Fruit fly (Drosophila melanogaster): Measurements from ENCODE around the gene red.

The red gene

DNA sequence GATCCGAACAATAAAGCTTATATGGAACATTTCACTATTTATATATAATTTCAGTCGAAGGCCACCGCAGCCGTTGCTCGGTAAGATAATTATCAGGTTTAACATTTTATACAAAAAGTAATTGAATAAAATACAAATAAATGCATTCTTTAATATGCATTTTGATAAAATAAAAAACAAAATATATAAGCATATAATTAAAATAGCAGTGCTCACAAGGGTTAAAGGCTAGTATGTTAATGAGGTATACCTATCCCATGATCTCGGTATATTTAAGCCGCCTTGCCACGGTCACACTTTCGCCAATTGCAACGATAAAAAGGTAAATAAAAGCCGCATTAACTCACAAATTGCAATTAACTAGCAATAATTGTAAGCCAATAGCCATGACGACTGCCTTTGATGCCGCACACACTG is 19.9 kb downstream of the red start, which contains the start of gene Polr2I:
Gene Polr2I, plus strand, starts transcription at position 289 of the 417 bp plus-strand sequence.
- no peak for TF ChIP-seq CG4496 (GFP tag; IDR thresholded peaks at IDR 0.05)
- TF ChIP-seq CG34367 (tag; optimal IDR thresholded peaks at IDR 0.05), result peak; percentile 4
- no peak for TF ChIP-seq CG17806 (tag; optimal IDR thresholded peaks at IDR 0.05)
- TF ChIP-seq CG9948 (tag; optimal IDR thresholded peaks at IDR 0.05), result peak; percentile 41
- TF ChIP-seq Snoo (tag; optimal IDR thresholded peaks at IDR 0.05), result peak; percentile 37
- TF ChIP-seq CG8301 (tag; optimal IDR thresholded peaks at IDR 0.05), result peak; percentile 27
- TF ChIP-seq rn (GFP tag; IDR thresholded peaks at IDR 0.05), result peak; percentile 25; the same call in 1 of the 2 replicates
- peak; percentile 61 for TF ChIP-seq CG8159 (tag; optimal IDR thresholded peaks at IDR 0.05)
- peak; percentile 40 for TF ChIP-seq CG15710 (tag; optimal IDR thresholded peaks at IDR 0.05)
- TF ChIP-seq Ets98B (GFP tag; IDR thresholded peaks at IDR 0.05), result no peak

DNA sequence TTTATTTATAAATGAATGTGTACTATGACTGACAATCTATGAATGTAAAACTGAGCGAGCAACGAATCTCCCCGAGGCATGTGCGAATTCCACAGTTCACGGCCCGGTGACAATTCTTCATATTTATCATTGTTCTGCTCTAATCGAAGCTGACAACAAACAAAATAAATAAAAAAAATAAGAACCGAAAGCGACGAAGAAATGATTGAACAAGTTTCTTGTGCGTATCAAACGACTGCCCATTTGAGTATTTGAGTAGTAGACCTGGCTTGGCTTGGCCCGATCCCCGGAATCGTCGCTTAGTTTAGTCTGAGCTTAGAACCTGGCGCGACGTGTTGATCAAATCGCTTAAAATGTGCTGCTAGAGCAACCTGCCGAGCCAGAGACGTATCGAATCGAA is 21.2 kb downstream of the red start, which contains the start of gene CG31321:
Gene CG31321, plus strand, starts transcription at position 301 of the 400 bp plus-strand sequence.
- TF ChIP-seq fd96Ca (GFP tag; IDR thresholded peaks at IDR 0.05) (no peak), EcR (GFP tag; optimal IDR thresholded peaks at IDR 0.05) (no peak), CG8159 (tag; optimal IDR thresholded peaks at IDR 0.05) (no peak), CG32121 (GFP tag; IDR thresholded peaks at IDR 0.05) (no peak), rn (GFP tag; IDR thresholded peaks at IDR 0.05) (no peak), CG14655 (GFP tag; optimal IDR thresholded peaks at IDR 0.05) (no peak)

DNA sequence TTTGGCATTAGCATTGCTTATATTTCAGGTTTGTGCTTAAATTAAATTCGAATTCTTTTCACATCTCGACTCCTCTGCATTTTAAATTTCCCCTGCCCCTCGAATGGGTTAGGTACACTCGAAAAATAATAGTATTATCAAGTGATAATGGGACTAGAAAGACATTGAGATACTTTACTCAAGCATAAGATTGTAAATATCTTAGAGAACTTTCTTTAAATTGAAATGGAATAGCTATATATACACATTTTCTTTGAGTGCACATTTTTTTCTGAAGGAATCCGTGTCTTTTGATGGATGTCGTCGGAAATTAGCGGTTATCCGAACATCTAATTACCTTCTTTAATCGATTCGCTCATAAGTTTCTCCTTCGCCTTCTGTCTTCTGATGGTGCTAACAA is 22.2 kb downstream of the red start:
- TF ChIP-seq Pif1B (GFP tag; optimal IDR thresholded peaks at IDR 0.05) (no peak), CG8159 (tag; optimal IDR thresholded peaks at IDR 0.05) (no peak), CG9948 (tag; optimal IDR thresholded peaks at IDR 0.05) (no peak), Pif1A (GFP tag; optimal IDR thresholded peaks at IDR 0.05) (no peak), CG34367 (tag; optimal IDR thresholded peaks at IDR 0.05) (no peak), Ets98B (GFP tag; IDR thresholded peaks at IDR 0.05) (no peak), CG12605 (GFP tag; IDR thresholded peaks at IDR 0.05) (no peak), fd96Ca (GFP tag; IDR thresholded peaks at IDR 0.05) (no peak), CG4496 (GFP tag; IDR thresholded peaks at IDR 0.05) (no peak), EcR (GFP tag; optimal IDR thresholded peaks at IDR 0.05) (no peak), CG10348 (GFP tag; IDR thresholded peaks at IDR 0.05) (no peak), CG14655 (GFP tag; optimal IDR thresholded peaks at IDR 0.05) (no peak)

DNA sequence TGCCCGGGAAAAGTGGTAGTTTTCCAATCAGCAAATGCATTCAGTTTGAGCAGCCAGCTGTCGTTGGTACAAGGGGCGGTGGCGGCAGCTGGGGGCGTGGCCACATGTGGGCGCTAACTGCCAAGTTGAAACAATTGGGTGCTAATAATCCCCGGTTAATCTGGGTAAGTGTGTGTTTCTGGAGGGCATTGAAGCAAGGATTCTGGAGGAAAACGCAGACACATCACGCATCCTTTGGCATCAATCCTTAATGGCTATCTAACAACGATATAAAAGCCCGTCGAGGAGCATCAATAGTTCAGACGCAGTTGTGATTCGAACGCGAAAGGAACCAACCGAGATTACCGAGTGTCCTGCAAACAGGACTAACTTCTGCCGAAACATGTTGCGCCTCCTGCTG is 25.7 kb downstream of the red start, which contains the start of gene Crz:
Gene Crz, plus strand, starts transcription at position 301 of the 400 bp plus-strand sequence.
- TF ChIP-seq fd96Ca (GFP tag; IDR thresholded peaks at IDR 0.05) (no peak), CG9948 (tag; optimal IDR thresholded peaks at IDR 0.05) (no peak), CG17806 (tag; optimal IDR thresholded peaks at IDR 0.05) (no peak), CG15710 (tag; optimal IDR thresholded peaks at IDR 0.05) (no peak), rn (GFP tag; IDR thresholded peaks at IDR 0.05) (no peak), CG14655 (GFP tag; optimal IDR thresholded peaks at IDR 0.05) (no peak), CG8301 (tag; optimal IDR thresholded peaks at IDR 0.05) (no peak), CG32121 (GFP tag; IDR thresholded peaks at IDR 0.05) (no peak), Snoo (tag; optimal IDR thresholded peaks at IDR 0.05) (no peak), EcR (GFP tag; optimal IDR thresholded peaks at IDR 0.05) (no peak), CG10348 (GFP tag; IDR thresholded peaks at IDR 0.05) (no peak), Ets98B (GFP tag; IDR thresholded peaks at IDR 0.05) (no peak), CG4496 (GFP tag; IDR thresholded peaks at IDR 0.05) (no peak), CG13204 (GFP tag; optimal IDR thresholded peaks at IDR 0.05) (no peak)

DNA sequence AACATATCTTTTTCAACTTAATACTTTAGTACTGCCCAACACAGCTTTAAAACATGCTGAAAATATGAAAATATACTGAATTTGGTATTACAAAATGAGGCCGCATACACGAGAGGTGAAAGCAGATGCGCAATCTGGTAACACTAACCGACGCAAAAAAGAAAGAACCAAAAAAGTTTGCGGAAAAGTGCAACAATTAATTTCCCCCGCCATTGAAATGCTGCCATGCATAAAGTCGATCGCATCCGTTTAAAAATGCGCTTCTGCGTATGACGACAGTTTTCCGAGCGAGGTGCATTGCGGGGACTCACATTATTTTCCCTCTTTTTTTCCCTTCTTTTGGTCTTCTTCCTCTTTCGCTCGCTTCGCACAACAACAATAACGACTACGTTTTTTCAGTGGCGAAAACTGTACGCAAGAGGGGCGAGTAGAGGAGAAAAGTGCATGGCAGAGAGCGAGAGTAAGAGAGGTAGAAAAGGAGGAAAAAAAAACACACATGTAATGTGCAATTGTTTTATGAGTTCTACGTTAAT is 27.1 kb downstream of the red start, which contains the start of gene Set8:
Gene Set8, plus strand, starts transcription at position 127 of the 533 bp plus-strand sequence.
- TF ChIP-seq Pif1B (GFP tag; optimal IDR thresholded peaks at IDR 0.05) (no peak), CG17806 (tag; optimal IDR thresholded peaks at IDR 0.05) (no peak), CG15710 (tag; optimal IDR thresholded peaks at IDR 0.05) (peak; percentile 47), CG14655 (GFP tag; optimal IDR thresholded peaks at IDR 0.05) (no peak), gl (tag; optimal IDR thresholded peaks at IDR 0.05) (peak; percentile 66), CG13204 (GFP tag; optimal IDR thresholded peaks at IDR 0.05) (no peak), CG34367 (tag; optimal IDR thresholded peaks at IDR 0.05) (peak; percentile 36), D1 (tag; optimal IDR thresholded peaks at IDR 0.05) (no peak), Pif1A (GFP tag; optimal IDR thresholded peaks at IDR 0.05) (no peak), Ets98B (GFP tag; IDR thresholded peaks at IDR 0.05) (peak; percentile 59), fd96Ca (GFP tag; IDR thresholded peaks at IDR 0.05) (0 out of 3 replicates have a peak, but pooled peaks have one; percentile 55), rn (GFP tag; IDR thresholded peaks at IDR 0.05) (peak; percentile 44; the same call in 1 of the 2 replicates), CG12605 (GFP tag; IDR thresholded peaks at IDR 0.05) (peak; percentile 69), CG8301 (tag; optimal IDR thresholded peaks at IDR 0.05) (no peak), EcR (GFP tag; optimal IDR thresholded peaks at IDR 0.05) (no peak), CG4496 (GFP tag; IDR thresholded peaks at IDR 0.05) (peak; percentile 58), CG10348 (GFP tag; IDR thresholded peaks at IDR 0.05) (no peak), CG32121 (GFP tag; IDR thresholded peaks at IDR 0.05) (no peak), CG8159 (tag; optimal IDR thresholded peaks at IDR 0.05) (no peak), CG9948 (tag; optimal IDR thresholded peaks at IDR 0.05) (no peak), Snoo (tag; optimal IDR thresholded peaks at IDR 0.05) (no peak)

Data from whole organism, pupa.